Worm (Caenorhabditis elegans): ENCODE results near the gene nos-1.

DNA sequence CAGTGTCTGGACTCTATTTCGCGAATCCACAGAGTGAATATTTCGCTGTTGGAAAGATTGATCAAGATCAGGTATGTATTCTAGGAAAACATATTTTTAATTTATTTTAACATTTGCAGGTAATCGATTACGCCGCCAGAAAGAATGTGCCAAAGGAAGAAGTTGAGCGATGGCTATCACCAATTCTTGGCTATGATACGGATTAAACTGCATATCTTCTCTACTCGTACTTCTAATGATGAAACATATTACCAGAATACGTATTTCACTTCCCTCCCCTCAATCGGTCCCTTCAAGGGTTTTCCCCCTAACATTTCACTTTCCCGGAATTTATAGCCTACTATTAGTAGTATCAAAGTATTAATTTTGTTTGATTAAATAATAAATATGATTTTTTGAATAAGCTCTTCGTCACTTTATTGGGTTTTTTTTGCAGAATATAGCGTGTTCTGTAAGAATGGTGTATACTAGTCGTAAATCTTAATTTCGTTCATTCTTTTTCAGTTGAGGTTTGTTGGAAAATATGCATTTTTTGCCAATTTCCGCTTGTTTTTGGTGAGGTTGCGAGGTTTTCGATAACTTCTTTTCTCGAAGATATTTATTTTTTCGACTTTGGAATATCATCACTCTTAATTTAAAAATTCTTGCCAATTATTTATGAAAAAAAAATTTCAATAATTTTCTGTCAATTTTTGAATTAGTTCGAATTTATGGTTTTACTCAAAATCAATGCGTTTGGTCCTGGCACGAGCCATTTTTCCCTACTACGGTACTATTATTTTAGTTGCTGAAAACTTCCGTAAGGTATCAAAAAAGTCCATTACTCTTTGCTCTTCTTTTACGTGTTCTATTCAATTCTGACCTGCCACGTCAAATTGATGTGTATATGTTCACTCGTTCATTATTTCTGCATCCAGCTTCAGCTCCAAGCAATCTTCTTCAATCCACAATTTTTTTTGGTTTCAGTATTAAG lies 22.0 kb downstream of the nos-1 start:
- TF ChIP-seq lin-13 (GFP tag; optimal IDR thresholded peaks at IDR 0.05), result no peak
- TF ChIP-seq mdl-1 (tag; optimal IDR thresholded peaks at IDR 0.05), result no peak
